Comparison of ENCODE assay signal across 1 worm cellular context in genomic region chrIV:13601973-13602669, ce11.
TF ChIP-seq lines count a peak whose summit lies in the region.

Y45F10B.59 (plus strand) TSS chrIV:13602619.

TF ChIP-seq in whole organism, L1 larva, 84 proteins besides CTCF, POLR2A, EP300 and RAD21 (continued from another document):
- no peak for TF ChIP-seq pqm-1 (tag; optimal IDR thresholded peaks at IDR 0.05; lab: Kevin White, UChicago)
- TF ChIP-seq irx-1 (tag; optimal IDR thresholded peaks at IDR 0.05; lab: Kevin White, UChicago), result no peak
- no peak for TF ChIP-seq aly-2 (tag; optimal IDR thresholded peaks at IDR 0.05; lab: Kevin White, UChicago)
- TF ChIP-seq unc-86 (tag; optimal IDR thresholded peaks at IDR 0.05; lab: Kevin White, UChicago), result no peak
- no peak for TF ChIP-seq Y116A8C.19 (tag; optimal IDR thresholded peaks at IDR 0.05; lab: Kevin White, UChicago; ENCODE audit: borderline replicate concordance)
- no peak for TF ChIP-seq ceh-90 (tag; optimal IDR thresholded peaks at IDR 0.05; lab: Kevin White, UChicago)
- no peak for TF ChIP-seq unc-30 (tag; optimal IDR thresholded peaks at IDR 0.05; lab: Kevin White, UChicago)
- no peak for TF ChIP-seq sptf-1 (tag; optimal IDR thresholded peaks at IDR 0.05; lab: Kevin White, UChicago)
- TF ChIP-seq snpc-4 (tag; optimal IDR thresholded peaks at IDR 0.05; lab: Kevin White, UChicago), result peak; percentile 86
- TF ChIP-seq dsc-1 (tag; optimal IDR thresholded peaks at IDR 0.05; lab: Kevin White, UChicago), result no peak
- TF ChIP-seq ces-1 (GFP tag; optimal IDR thresholded peaks at IDR 0.05; lab: Kevin White, UChicago), result no peak
- no peak for TF ChIP-seq nhr-20 (tag; optimal IDR thresholded peaks at IDR 0.05; lab: Kevin White, UChicago)
- TF ChIP-seq lir-3 (tag; optimal IDR thresholded peaks at IDR 0.05; lab: Kevin White, UChicago; ENCODE audit: poor library complexity), result no peak
- TF ChIP-seq nhr-90 (tag; optimal IDR thresholded peaks at IDR 0.05; lab: Kevin White, UChicago; ENCODE audit: poor library complexity), result peak; percentile 43
- no peak for TF ChIP-seq vab-15 (tag; optimal IDR thresholded peaks at IDR 0.05; lab: Kevin White, UChicago)
- TF ChIP-seq tlp-1 (tag; optimal IDR thresholded peaks at IDR 0.05; lab: Kevin White, UChicago), result no peak
- TF ChIP-seq nhr-237 (tag; optimal IDR thresholded peaks at IDR 0.05; lab: Kevin White, UChicago), result no peak
- TF ChIP-seq lin-14 (GFP tag; optimal IDR thresholded peaks at IDR 0.05; lab: Kevin White, UChicago), result no peak
- no peak for TF ChIP-seq fos-1 (tag; optimal IDR thresholded peaks at IDR 0.05; lab: Kevin White, UChicago)
- no peak for TF ChIP-seq unc-130 (tag; optimal IDR thresholded peaks at IDR 0.05; lab: Kevin White, UChicago)
- no peak for TF ChIP-seq hlh-17 (GFP tag; optimal IDR thresholded peaks at IDR 0.05; lab: Kevin White, UChicago; ENCODE audit: borderline replicate concordance)
- TF ChIP-seq isw-1 (GFP tag; IDR thresholded peaks at IDR 0.05; lab: Robert Waterston, UW), result no peak
- no peak for TF ChIP-seq ztf-4 (tag; optimal IDR thresholded peaks at IDR 0.05; lab: Kevin White, UChicago)
- no peak for TF ChIP-seq zip-4 (GFP tag; optimal IDR thresholded peaks at IDR 0.05; lab: Kevin White, UChicago)
- no peak for TF ChIP-seq nhr-47 (tag; optimal IDR thresholded peaks at IDR 0.05; lab: Kevin White, UChicago)
- TF ChIP-seq blmp-1 (tag; optimal IDR thresholded peaks at IDR 0.05; lab: Kevin White, UChicago), result no peak
- TF ChIP-seq nhr-28 (tag; optimal IDR thresholded peaks at IDR 0.05; lab: Kevin White, UChicago), result no peak
